Fruit fly (Drosophila melanogaster) whole organism, embryonic: ENCODE measurements around the gene mus101.

Experiments
- B-H2 ChIP-seq: fragments of 200-800 bp; sonication (Bioruptor generic); optimal IDR thresholded peaks from 2 replicates; lab custom pipeline; 2018; ENCODE audit warnings: missing biosample characterization, mild to moderate bottlenecking, missing genetic modification characterization
- C15 ChIP-seq: fragments of 200-800 bp; sonication (Bioruptor generic); IDR thresholded peaks from 3 replicates; pipeline ENCODE4 v1.3.6; 2022; ENCODE audit warnings: missing biosample characterization, missing genetic modification characterization
- CG10267 ChIP-seq: fragments of 200-800 bp; sonication (Bioruptor generic); optimal IDR thresholded peaks from 2 replicates; lab custom pipeline; 2018; ENCODE audit warnings: missing biosample characterization, mild to moderate bottlenecking, missing genetic modification characterization, moderate library complexity
- CG11247 ChIP-seq: fragments of 200-800 bp; sonication (Bioruptor generic); IDR thresholded peaks from 2 replicates; pipeline ENCODE4 v1.3.6; 2022; ENCODE audit warnings: missing biosample characterization, missing genetic modification characterization
- CG12219 ChIP-seq: fragments of 200-800 bp; sonication (Bioruptor generic); optimal IDR thresholded peaks from 3 replicates; lab custom pipeline; 2018; ENCODE audit warnings: missing biosample characterization, mild to moderate bottlenecking, missing genetic modification characterization
- CG12744 ChIP-seq: fragments of 200-800 bp; sonication (Bioruptor generic); optimal IDR thresholded peaks from 2 replicates; lab custom pipeline; 2016; ENCODE audit warnings: missing biosample characterization, missing genetic modification characterization
- CG12942 ChIP-seq: fragments of 200-800 bp; sonication (Bioruptor generic); optimal IDR thresholded peaks from 3 replicates; lab custom pipeline; 2016; ENCODE audit warnings: missing biosample characterization, missing genetic modification characterization
- CG13424 ChIP-seq: fragments of 200-800 bp; sonication (Bioruptor generic); optimal IDR thresholded peaks from 2 replicates; lab custom pipeline; 2019; ENCODE audit warnings: missing biosample characterization, mild to moderate bottlenecking, missing genetic modification characterization, moderate library complexity
- CG1529 ChIP-seq: fragments of 200-800 bp; sonication (Bioruptor generic); optimal IDR thresholded peaks from 3 replicates; lab custom pipeline; 2018; ENCODE audit warnings: missing biosample characterization, missing genetic modification characterization
- CG1647 ChIP-seq: fragments of 200-800 bp; sonication (Bioruptor generic); optimal IDR thresholded peaks from 3 replicates; lab custom pipeline; 2016; ENCODE audit warnings: missing biosample characterization, missing genetic modification characterization
- CG16815 ChIP-seq: fragments of 200-800 bp; sonication (Bioruptor generic); optimal IDR thresholded peaks from 3 replicates; lab custom pipeline; 2017; ENCODE audit warnings: missing biosample characterization, mild to moderate bottlenecking, missing genetic modification characterization
- CG17186 ChIP-seq: fragments of 200-800 bp; sonication (Bioruptor generic); optimal IDR thresholded peaks from 3 replicates; lab custom pipeline; 2017; ENCODE audit warnings: missing biosample characterization, missing genetic modification reagents, missing genetic modification characterization
- CG31224 ChIP-seq: fragments of 200-800 bp; sonication (Bioruptor generic); IDR thresholded peaks from 2 replicates; pipeline ENCODE4 v1.3.6; 2022; ENCODE audit warnings: missing biosample characterization, missing genetic modification characterization
- CG4617 ChIP-seq: fragments of 200-800 bp; sonication (Bioruptor generic); optimal IDR thresholded peaks from 3 replicates; lab custom pipeline; 2016; ENCODE audit warnings: missing biosample characterization, missing genetic modification characterization, borderline replicate concordance
- CG5245 ChIP-seq: fragments of 200-800 bp; sonication (Bioruptor generic); optimal IDR thresholded peaks from 3 replicates; lab custom pipeline; 2016; ENCODE audit warnings: missing biosample characterization, missing genetic modification characterization
- CG6175 ChIP-seq: fragments of 200-800 bp; sonication (Bioruptor generic); IDR thresholded peaks from 3 replicates; pipeline ENCODE4 v1.3.6; 2022; ENCODE audit warnings: missing biosample characterization, missing genetic modification characterization
- CG8478 ChIP-seq: fragments of >200 bp; optimal IDR thresholded peaks from 2 replicates; lab custom pipeline; 2018
- Camta ChIP-seq: fragments of 200-800 bp; sonication (Bioruptor generic); optimal IDR thresholded peaks from 2 replicates; lab custom pipeline; 2016; ENCODE audit warnings: missing biosample characterization, missing genetic modification characterization
- Drgx ChIP-seq: fragments of 200-800 bp; sonication (Bioruptor generic); IDR thresholded peaks from 2 replicates; pipeline ENCODE4 v1.3.6; 2022; ENCODE audit warnings: missing biosample characterization, missing genetic modification characterization
- Gsc ChIP-seq: fragments of 200-800 bp; sonication (Bioruptor generic); IDR thresholded peaks from 2 replicates; pipeline ENCODE4 v1.3.6; 2022; ENCODE audit warnings: missing biosample characterization, missing genetic modification characterization
- HLH4C ChIP-seq: fragments of 200-800 bp; sonication (Bioruptor generic); IDR thresholded peaks from 3 replicates; pipeline ENCODE4 v1.3.6; 2022; ENCODE audit warnings: missing biosample characterization, missing genetic modification characterization; ENCODE audit not compliant: partially characterized antibody
- Hr39 ChIP-seq: fragments of >200 bp; optimal IDR thresholded peaks from 2 replicates; lab custom pipeline; 2017
- Hr51 ChIP-seq, 2 experiments: fragments of 200-800 bp; sonication (Bioruptor generic); optimal IDR thresholded peaks; 2 replicates in 1 of 2; 3 replicates in 1 of 2; lab custom pipeline; 2016 to 2018; ENCODE audit warnings: missing biosample characterization in 2 of 2, missing genetic modification characterization in 2 of 2, mild to moderate bottlenecking in 1 of 2, moderate library complexity in 1 of 2
- Lhr ChIP-seq: fragments of 200-800 bp; sonication (Bioruptor generic); optimal IDR thresholded peaks from 3 replicates; lab custom pipeline; 2017; ENCODE audit warnings: mild to moderate bottlenecking, missing biosample characterization, missing genetic modification reagents, missing genetic modification characterization
- Ravus ChIP-seq: fragments of 200-800 bp; sonication (Bioruptor generic); IDR thresholded peaks from 2 replicates; pipeline ENCODE4 v1.3.6; 2022; ENCODE audit warnings: missing biosample characterization, missing genetic modification characterization
- Rx ChIP-seq: fragments of 200-800 bp; sonication (Bioruptor generic); IDR thresholded peaks from 2 replicates; pipeline ENCODE4 v1.3.6; 2022; ENCODE audit warnings: missing biosample characterization, missing genetic modification characterization
- Scr ChIP-seq: fragments of 200-800 bp; sonication (Bioruptor generic); IDR thresholded peaks from 2 replicates; pipeline ENCODE4 v1.3.6; 2022; ENCODE audit warnings: missing biosample characterization, missing genetic modification characterization; ENCODE audit not compliant: partially characterized antibody
- Sin3A ChIP-seq: fragments of >200 bp; optimal IDR thresholded peaks from 2 replicates; lab custom pipeline; 2018
- Six4 ChIP-seq: fragments of 200-800 bp; sonication (Bioruptor generic); optimal IDR thresholded peaks from 2 replicates; lab custom pipeline; 2016; ENCODE audit warnings: missing biosample characterization, missing genetic modification characterization
- Spps ChIP-seq: fragments of 200-800 bp; sonication (Bioruptor generic); optimal IDR thresholded peaks from 2 replicates; lab custom pipeline; 2018; ENCODE audit warnings: missing biosample characterization, mild to moderate bottlenecking, missing genetic modification characterization
- Sry-β ChIP-seq: fragments of 200-800 bp; sonication (Bioruptor generic); optimal IDR thresholded peaks from 2 replicates; lab custom pipeline; 2018; ENCODE audit warnings: missing biosample characterization, mild to moderate bottlenecking, missing genetic modification characterization, moderate library complexity
- chif ChIP-seq, 2 experiments: fragments of 200-800 bp; sonication (Bioruptor generic); optimal IDR thresholded peaks; 3 replicates each; lab custom pipeline; 2016; ENCODE audit warnings: missing biosample characterization in 2 of 2, missing genetic modification characterization in 2 of 2
- chm ChIP-seq: fragments of 200-800 bp; sonication (Bioruptor generic); IDR thresholded peaks from 2 replicates; pipeline ENCODE4 v1.3.6; 2022; ENCODE audit warnings: missing biosample characterization, missing genetic modification characterization
- dmrt99B ChIP-seq: fragments of 200-800 bp; sonication (Bioruptor generic); optimal IDR thresholded peaks from 2 replicates; lab custom pipeline; 2018; ENCODE audit warnings: missing biosample characterization, mild to moderate bottlenecking, missing genetic modification characterization, moderate library complexity
- exex ChIP-seq: fragments of 200-800 bp; sonication (Bioruptor generic); optimal IDR thresholded peaks from 4 replicates; lab custom pipeline; 2018; ENCODE audit warnings: missing biosample characterization, mild to moderate bottlenecking, missing genetic modification characterization, moderate library complexity
- fu2 ChIP-seq: fragments of 200-800 bp; sonication (Bioruptor generic); optimal IDR thresholded peaks from 2 replicates; lab custom pipeline; 2016; ENCODE audit warnings: missing biosample characterization, missing genetic modification characterization
- gem ChIP-seq: fragments of 200-800 bp; sonication (Bioruptor generic); optimal IDR thresholded peaks from 2 replicates; lab custom pipeline; 2019; ENCODE audit warnings: missing biosample characterization, mild to moderate bottlenecking, missing genetic modification characterization, moderate library complexity
- hb ChIP-seq: fragments of 200-800 bp; sonication (Bioruptor generic); IDR thresholded peaks from 3 replicates; pipeline ENCODE4 v1.3.6; 2022; ENCODE audit warnings: missing biosample characterization, missing genetic modification characterization; ENCODE audit not compliant: partially characterized antibody
- hth ChIP-seq: fragments of >200 bp; optimal IDR thresholded peaks from 2 replicates; lab custom pipeline; 2017; ENCODE audit warnings: inconsistent platforms
- insv ChIP-seq, 2 experiments: fragments of 200-800 bp; sonication (Bioruptor generic); optimal IDR thresholded peaks; 3 replicates each; lab custom pipeline; 2016 to 2018; ENCODE audit warnings: missing biosample characterization in 2 of 2, missing genetic modification characterization in 2 of 2
- kni ChIP-seq: fragments of 200-800 bp; sonication (Bioruptor generic); optimal IDR thresholded peaks from 3 replicates; lab custom pipeline; 2017; ENCODE audit warnings: mild to moderate bottlenecking, missing biosample characterization, missing genetic modification reagents, missing genetic modification characterization
- mld ChIP-seq: fragments of 200-800 bp; sonication (Bioruptor generic); IDR thresholded peaks from 3 replicates; pipeline ENCODE4 v1.3.6; 2022; ENCODE audit warnings: missing biosample characterization, missing genetic modification characterization; ENCODE audit not compliant: partially characterized antibody
- prd ChIP-seq, 3 experiments: fragments of >200 bp in 2 of 3; fragments of 200-800 bp in 1 of 3; sonication (Bioruptor generic) in 1 of 3; optimal IDR thresholded peaks in 2 of 3; IDR thresholded peaks in 1 of 3; 2 replicates in 2 of 3; 3 replicates in 1 of 3; pipeline versions ENCODE4 v1.3.6 to Lab custom; 2017 to 2022; ENCODE audit warnings: missing biosample characterization in 1 of 3, missing genetic modification characterization in 1 of 3
- pros ChIP-seq: fragments of 200-800 bp; sonication (Bioruptor generic); optimal IDR thresholded peaks from 3 replicates; lab custom pipeline; 2019; ENCODE audit warnings: missing biosample characterization, mild to moderate bottlenecking, missing genetic modification characterization, moderate library complexity
- row ChIP-seq: fragments of 200-800 bp; sonication (Bioruptor generic); IDR thresholded peaks from 3 replicates; pipeline ENCODE4 v1.3.6; 2022; ENCODE audit warnings: missing biosample characterization, missing genetic modification characterization
- sens ChIP-seq: fragments of 200-800 bp; sonication (Bioruptor generic); peaks from one replicate; lab custom pipeline; 2016; ENCODE audit warnings: missing biosample characterization, missing genetic modification characterization
- sim ChIP-seq: fragments of 200-800 bp; sonication (Bioruptor generic); IDR thresholded peaks from 2 replicates; pipeline ENCODE4 v1.3.6; 2022; ENCODE audit warnings: missing biosample characterization, missing genetic modification characterization
- tna ChIP-seq: fragments of 200-800 bp; sonication (Bioruptor generic); IDR thresholded peaks from 2 replicates; pipeline ENCODE4 v1.3.6; 2022; ENCODE audit warnings: missing biosample characterization, missing genetic modification characterization; ENCODE audit not compliant: partially characterized antibody
- vvl ChIP-seq: fragments of 200-800 bp; sonication (Bioruptor generic); IDR thresholded peaks from 2 replicates; pipeline ENCODE4 v1.3.6; 2022; ENCODE audit warnings: missing biosample characterization, missing genetic modification characterization
- wek ChIP-seq: fragments of 200-800 bp; sonication (Bioruptor generic); optimal IDR thresholded peaks from 3 replicates; lab custom pipeline; 2018; ENCODE audit warnings: missing biosample characterization, mild to moderate bottlenecking, missing genetic modification characterization, moderate library complexity

The mus101 gene

DNA sequence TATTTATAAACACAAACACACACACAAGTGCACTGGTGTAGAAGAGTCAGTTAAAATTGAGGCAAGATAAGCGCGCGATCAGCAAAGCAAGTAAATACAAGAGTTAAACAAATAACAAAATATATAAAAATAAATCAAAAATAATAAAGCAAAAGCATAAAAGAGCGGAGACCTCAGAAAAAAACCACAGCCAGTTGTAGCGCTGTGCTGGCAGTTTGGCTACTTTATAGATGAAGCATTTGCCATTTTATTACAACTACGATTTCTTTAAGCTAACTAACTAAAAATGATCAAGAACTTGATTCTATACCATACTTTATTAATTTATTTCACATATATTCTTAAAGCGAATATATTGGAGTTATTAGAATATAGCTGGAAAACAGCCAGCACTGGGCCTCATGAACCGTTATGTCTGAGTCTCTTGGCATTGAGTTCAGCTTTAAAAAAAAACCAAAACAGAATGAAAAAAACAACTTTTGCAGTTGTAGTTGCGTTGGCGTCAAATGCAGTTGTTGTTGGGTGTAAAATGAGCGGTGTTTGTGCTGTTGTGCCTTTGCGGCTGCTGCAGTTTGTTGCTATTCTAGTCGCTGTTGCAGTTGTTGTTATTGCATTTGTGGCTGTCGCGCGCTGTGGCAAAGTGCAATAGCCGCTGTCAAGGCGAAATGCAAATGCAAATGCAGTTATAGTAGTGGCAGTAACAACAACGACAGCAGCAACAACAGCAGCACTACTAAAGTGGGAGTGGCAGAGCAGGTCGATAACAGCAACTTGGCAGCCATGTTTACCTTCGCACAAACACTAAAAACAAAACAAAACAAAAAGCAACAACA, 25.8 kb downstream of the mus101 start:
- no peak for TF ChIP-seq CG17186 (GFP tag; lab: Kevin White, UChicago)
- no peak for TF ChIP-seq CG4617 (GFP tag; lab: Kevin White, UChicago)
- no peak for TF ChIP-seq Spps (tag; lab: Kevin White, UChicago)
- no peak for TF ChIP-seq B-H2
- TF ChIP-seq hth, result no peak
- no peak for TF ChIP-seq CG16815 (GFP tag; lab: Kevin White, UChicago)
- TF ChIP-seq CG10267 (tag; lab: Kevin White, UChicago), result no peak
- no peak for TF ChIP-seq Rx (GFP tag; lab: Robert Waterston, UW)
- no peak for TF ChIP-seq pros (GFP tag; lab: Kevin White, UChicago)
- TF ChIP-seq Sry-β (GFP tag; lab: Kevin White, UChicago), result peak; percentile 83
- TF ChIP-seq CG12219, result no peak
- no peak for TF ChIP-seq Hr39 (lab: Kevin White, UChicago)
- TF ChIP-seq fu2 (GFP tag; lab: Kevin White, UChicago), result no peak
- TF ChIP-seq HLH4C (GFP tag; lab: Robert Waterston, UW), result no peak
- TF ChIP-seq Hr51 (GFP tag; optimal IDR thresholded peaks at IDR 0.05; lab: Kevin White, UChicago), result peak in 1 of 2 experiments; percentile 1
- TF ChIP-seq hb (GFP tag; lab: Robert Waterston, UW), result no peak
- peak; percentile 66; the same call in 2 of the 3 replicates for TF ChIP-seq row (GFP tag; lab: Robert Waterston, UW)
- TF ChIP-seq CG12744 (GFP tag; lab: Kevin White, UChicago), result no peak
- TF ChIP-seq CG1647 (GFP tag; lab: Kevin White, UChicago), result no peak
- TF ChIP-seq sim (GFP tag; lab: Robert Waterston, UW), result no peak
- no peak for TF ChIP-seq chif (GFP tag; optimal IDR thresholded peaks at IDR 0.05; lab: Kevin White, UChicago)
- TF ChIP-seq dmrt99B, result no peak
- no peak for TF ChIP-seq mld (GFP tag; lab: Robert Waterston, UW)
- TF ChIP-seq Ravus (GFP tag; lab: Robert Waterston, UW), result no peak
- TF ChIP-seq Six4 (GFP tag; lab: Kevin White, UChicago), result no peak
- peak; percentile 22 for TF ChIP-seq sens (GFP tag; lab: Kevin White, UChicago)
- TF ChIP-seq prd (optimal IDR thresholded peaks at IDR 0.05; lab: Kevin White, UChicago), result no peak
- no peak for TF ChIP-seq prd (GFP tag; IDR thresholded peaks at IDR 0.05; lab: Robert Waterston, UW)
- no peak for TF ChIP-seq insv (GFP tag; optimal IDR thresholded peaks at IDR 0.05; lab: Kevin White, UChicago)
- TF ChIP-seq vvl (GFP tag; lab: Robert Waterston, UW), result 0 out of 2 replicates have a peak, but pooled peaks have one; percentile 9
- TF ChIP-seq CG11247, result no peak
- peak; percentile 14 for TF ChIP-seq gem (tag; lab: Kevin White, UChicago)
- TF ChIP-seq CG31224 (GFP tag; lab: Robert Waterston, UW), result no peak
- no peak for TF ChIP-seq C15
- peak; percentile 5 for TF ChIP-seq CG1529 (GFP tag; lab: Kevin White, UChicago)
- no peak for TF ChIP-seq chm (GFP tag; lab: Robert Waterston, UW)
- no peak for TF ChIP-seq Sin3A (lab: Kevin White, UChicago)
- TF ChIP-seq kni (GFP tag; lab: Kevin White, UChicago), result no peak
- no peak for TF ChIP-seq CG5245 (GFP tag; lab: Kevin White, UChicago)
- no peak for TF ChIP-seq CG6175 (GFP tag; lab: Robert Waterston, UW)
- TF ChIP-seq Drgx (GFP tag; lab: Robert Waterston, UW), result 0 out of 2 replicates have a peak, but pooled peaks have one; percentile 15
- TF ChIP-seq CG12942 (GFP tag; lab: Kevin White, UChicago), result no peak
- no peak for TF ChIP-seq CG8478 (lab: Kevin White, UChicago)
- TF ChIP-seq tna (GFP tag; lab: Robert Waterston, UW), result no peak
- no peak for TF ChIP-seq Camta (GFP tag; lab: Kevin White, UChicago)
- TF ChIP-seq Scr (GFP tag; lab: Robert Waterston, UW), result no peak
- no peak for TF ChIP-seq wek
- no peak for TF ChIP-seq CG13424 (tag; lab: Kevin White, UChicago)
- no peak for TF ChIP-seq exex (tag; lab: Kevin White, UChicago)
- no peak for TF ChIP-seq Gsc (GFP tag; lab: Robert Waterston, UW)
- TF ChIP-seq Lhr (GFP tag; lab: Kevin White, UChicago), result no peak
